Fruit fly (Drosophila melanogaster): Measurements from ENCODE around the gene bero.

dm6 chr2L:20881353-20882079, 23.0 kb downstream of the bero start:
- TF ChIP-seq insv (optimal IDR thresholded peaks at IDR 0.05) (no peak), ttk (optimal IDR thresholded peaks at IDR 0.05) (no peak), psq (optimal IDR thresholded peaks at IDR 0.05) (no peak)

Measured in Kc167 (cell line).